Fruit fly (Drosophila melanogaster): ENCODE measurements around the gene CHMP2B.
A peak's percentile ranks its signal among the peaks of the same experiment; 100 is the strongest.

The CHMP2B gene

dm6 chr3L:5139312-5139711, at the start of gene CHMP2B, which contains the start of gene Tcs5:
Gene CHMP2B, plus strand, starts transcription at chr3L:5139619.
Gene Tcs5, minus strand, starts transcription at chr3L:5139395.
- TF ChIP-seq Dfd (GFP tag; optimal IDR thresholded peaks at IDR 0.05) (no peak), Sp1 (GFP tag; optimal IDR thresholded peaks at IDR 0.05) (peak; percentile 100), jim (GFP tag; optimal IDR thresholded peaks at IDR 0.05) (peak; percentile 95), h (GFP tag; optimal IDR thresholded peaks at IDR 0.05) (peak; percentile 100), GATAd (GFP tag; optimal IDR thresholded peaks at IDR 0.05) (peak; percentile 100), Hr78 (GFP tag; optimal IDR thresholded peaks at IDR 0.05) (no peak), woc (GFP tag; optimal IDR thresholded peaks at IDR 0.05) (peak; percentile 96), CG32264 (GFP tag; optimal IDR thresholded peaks at IDR 0.05) (peak; percentile 99), CrebA (GFP tag; optimal IDR thresholded peaks at IDR 0.05; ENCODE audit: borderline replicate concordance) (no peak), foxo (GFP tag; optimal IDR thresholded peaks at IDR 0.05) (peak; percentile 98 to 100), dmrt93B (GFP tag; optimal IDR thresholded peaks at IDR 0.05) (peak; percentile 100), Hr83 (GFP tag; optimal IDR thresholded peaks at IDR 0.05; ENCODE audit: poor library complexity, severe bottlenecking) (peak; percentile 100), lola (GFP tag; optimal IDR thresholded peaks at IDR 0.05) (no peak), Mio (GFP tag; optimal IDR thresholded peaks at IDR 0.05) (peak; percentile 96), N (GFP tag; optimal IDR thresholded peaks at IDR 0.05) (no peak), Rel (GFP tag; optimal IDR thresholded peaks at IDR 0.05) (peak; percentile 97), Rel (tag; optimal IDR thresholded peaks at IDR 0.05) (peak; percentile 93), sv (GFP tag; optimal IDR thresholded peaks at IDR 0.05) (peak; percentile 100), ey (GFP tag; optimal IDR thresholded peaks at IDR 0.05) (peak; percentile 100), CG9705 (GFP tag; optimal IDR thresholded peaks at IDR 0.05) (peak; percentile 100), dsf (GFP tag; optimal IDR thresholded peaks at IDR 0.05; ENCODE audit: borderline replicate concordance) (peak; percentile 98), usp (GFP tag; optimal IDR thresholded peaks at IDR 0.05) (no peak), Abd-B (GFP tag; optimal IDR thresholded peaks at IDR 0.05) (no peak), OdsH (GFP tag; optimal IDR thresholded peaks at IDR 0.05) (peak; percentile 100), Dif (GFP tag; optimal IDR thresholded peaks at IDR 0.05; ENCODE audit: partially characterized antibody) (no peak), pan (optimal IDR thresholded peaks at IDR 0.05) (no peak), psq (GFP tag; optimal IDR thresholded peaks at IDR 0.05) (peak; percentile 99), Jra (GFP tag; optimal IDR thresholded peaks at IDR 0.05) (peak; percentile 99), Myc (optimal IDR thresholded peaks at IDR 0.05) (peak; percentile 59), HLH106 (tag; optimal IDR thresholded peaks at IDR 0.05) (peak; percentile 100), rgr (GFP tag; optimal IDR thresholded peaks at IDR 0.05) (peak; percentile 100), dl (GFP tag; optimal IDR thresholded peaks at IDR 0.05; ENCODE audit: insufficient read depth in 1 of 2, partially characterized antibody in 2 of 2) (no peak), brk (GFP tag; optimal IDR thresholded peaks at IDR 0.05) (no peak), Hnf4 (GFP tag; optimal IDR thresholded peaks at IDR 0.05) (peak; percentile 100), fru (GFP tag; optimal IDR thresholded peaks at IDR 0.05) (peak; percentile 100), br (GFP tag; optimal IDR thresholded peaks at IDR 0.05) (peak; percentile 100), sage (GFP tag; optimal IDR thresholded peaks at IDR 0.05) (peak; percentile 99), Vsx2 (GFP tag; optimal IDR thresholded peaks at IDR 0.05; ENCODE audit: partially characterized antibody) (no peak)

- TF ChIP-seq sage (GFP tag; optimal IDR thresholded peaks at IDR 0.05) (no peak), Sp1 (GFP tag; optimal IDR thresholded peaks at IDR 0.05) (peak; percentile 18), Abd-B (GFP tag; optimal IDR thresholded peaks at IDR 0.05) (no peak)
These were observed 42.7 kb upstream of the CHMP2B start for dm6 chr3L:5096674-5097073.

- TF ChIP-seq foxo (GFP tag; optimal IDR thresholded peaks at IDR 0.05) = no peak
- no peak for TF ChIP-seq ey (GFP tag; optimal IDR thresholded peaks at IDR 0.05)
- no peak for TF ChIP-seq rgr (GFP tag; optimal IDR thresholded peaks at IDR 0.05)
- no peak for TF ChIP-seq Sp1 (GFP tag; optimal IDR thresholded peaks at IDR 0.05)
- no peak for TF ChIP-seq h (GFP tag; optimal IDR thresholded peaks at IDR 0.05)
- TF ChIP-seq Myc (optimal IDR thresholded peaks at IDR 0.05) = no peak
- no peak for TF ChIP-seq Hr78 (GFP tag; optimal IDR thresholded peaks at IDR 0.05)
- no peak for TF ChIP-seq dl (GFP tag; optimal IDR thresholded peaks at IDR 0.05; ENCODE audit: insufficient read depth in 1 of 2, partially characterized antibody in 2 of 2)
- no peak for TF ChIP-seq Jra (GFP tag; optimal IDR thresholded peaks at IDR 0.05)
- no peak for TF ChIP-seq Hnf4 (GFP tag; optimal IDR thresholded peaks at IDR 0.05)
- TF ChIP-seq fru (GFP tag; optimal IDR thresholded peaks at IDR 0.05) = no peak
- TF ChIP-seq Rel (GFP tag; optimal IDR thresholded peaks at IDR 0.05) = no peak
- no peak for TF ChIP-seq Rel (tag; optimal IDR thresholded peaks at IDR 0.05)
- TF ChIP-seq HLH106 (tag; optimal IDR thresholded peaks at IDR 0.05) = no peak
- no peak for TF ChIP-seq GATAd (GFP tag; optimal IDR thresholded peaks at IDR 0.05)
- TF ChIP-seq brk (GFP tag; optimal IDR thresholded peaks at IDR 0.05) = no peak
- no peak for TF ChIP-seq CrebA (GFP tag; optimal IDR thresholded peaks at IDR 0.05; ENCODE audit: borderline replicate concordance)
- TF ChIP-seq Mio (GFP tag; optimal IDR thresholded peaks at IDR 0.05) = no peak
These were observed 37.4 kb upstream of the CHMP2B start for dm6 chr3L:5102050-5102449.

Measured in whole organism, wandering third instar larva.